Worm (Caenorhabditis elegans) whole organism, L3 larva: ENCODE measurements around the gene tmem-135.

Experiments used
- ceh-28 ChIP-seq: fragments of 150-350 bp; optimal IDR thresholded peaks from 2 replicates; lab custom pipeline; 2014; ENCODE audit warnings: missing biosample characterization, missing genetic modification reagents, missing genetic modification characterization
- ceh-9 ChIP-seq: sonication (generic microtip); optimal IDR thresholded peaks from 2 replicates; lab custom pipeline; 2018; ENCODE audit warnings: missing biosample characterization, missing genetic modification characterization
- daf-12 ChIP-seq: fragments of 150-350 bp; optimal IDR thresholded peaks from 2 replicates; lab custom pipeline; 2014; ENCODE audit warnings: missing biosample characterization, missing genetic modification reagents, missing genetic modification characterization
- egl-27 ChIP-seq: sonication (generic microtip); optimal IDR thresholded peaks from 4 replicates; lab custom pipeline; 2017; ENCODE audit warnings: missing biosample characterization, missing genetic modification reagents, missing genetic modification characterization
- egl-5 ChIP-seq: fragments of 150-350 bp; optimal IDR thresholded peaks from 2 replicates; lab custom pipeline; 2017; ENCODE audit warnings: missing biosample characterization, missing genetic modification reagents, missing genetic modification characterization, inconsistent platforms
- elt-1 ChIP-seq: fragments of 150-350 bp; optimal IDR thresholded peaks from 2 replicates; lab custom pipeline; 2014; ENCODE audit warnings: missing biosample characterization, missing genetic modification characterization
- elt-2 ChIP-seq: sonication (generic microtip); optimal IDR thresholded peaks from 2 replicates; lab custom pipeline; 2016; ENCODE audit warnings: missing genetic modification reagents, mild to moderate bottlenecking, missing genetic modification characterization, missing compliant biosample characterization
- eor-1 ChIP-seq, 2 experiments: fragments of 150-350 bp; optimal IDR thresholded peaks; 2 replicates each; lab custom pipeline; 2014 to 2018; ENCODE audit warnings: missing biosample characterization in 2 of 2, missing genetic modification characterization in 2 of 2
- fkh-10 ChIP-seq: sonication (generic microtip); optimal IDR thresholded peaks from 2 replicates; lab custom pipeline; 2017; ENCODE audit warnings: missing biosample characterization, missing genetic modification reagents, missing genetic modification characterization
- fos-1 ChIP-seq: fragments of 150-350 bp; optimal IDR thresholded peaks from 2 replicates; lab custom pipeline; 2014; ENCODE audit warnings: missing biosample characterization, missing genetic modification characterization
- hmg-11 ChIP-seq: sonication (generic microtip); optimal IDR thresholded peaks from 2 replicates; lab custom pipeline; 2016; ENCODE audit warnings: missing genetic modification characterization, missing compliant biosample characterization
- lin-39 ChIP-seq: fragments of 150-350 bp; optimal IDR thresholded peaks from 2 replicates; lab custom pipeline; 2018; ENCODE audit warnings: missing biosample characterization, missing genetic modification reagents, missing genetic modification characterization
- lsy-12 ChIP-seq: sonication (generic microtip); optimal IDR thresholded peaks from 2 replicates; lab custom pipeline; 2016; ENCODE audit warnings: mild to moderate bottlenecking, missing genetic modification characterization, missing compliant biosample characterization
- mdl-1 ChIP-seq: fragments of 150-350 bp; optimal IDR thresholded peaks from 2 replicates; lab custom pipeline; 2014; ENCODE audit warnings: missing biosample characterization, missing genetic modification characterization
- mml-1 ChIP-seq: fragments of 150-350 bp; sonication (generic microtip); optimal IDR thresholded peaks from 3 replicates; lab custom pipeline; 2014; ENCODE audit warnings: missing biosample characterization, missing genetic modification characterization
- nfya-1 ChIP-seq: sonication (generic microtip); optimal IDR thresholded peaks from 2 replicates; lab custom pipeline; 2017; ENCODE audit warnings: missing genetic modification characterization, mild to moderate bottlenecking, missing compliant biosample characterization, antibody characterized with exemption, moderate library complexity; ENCODE audit not compliant: insufficient read depth
- nhr-11 ChIP-seq: fragments of 150-350 bp; optimal IDR thresholded peaks from 2 replicates; lab custom pipeline; 2014; ENCODE audit warnings: missing biosample characterization, missing genetic modification characterization
- nhr-23 ChIP-seq: fragments of 150-350 bp; optimal IDR thresholded peaks from 2 replicates; lab custom pipeline; 2014; ENCODE audit warnings: missing biosample characterization, missing genetic modification reagents, missing genetic modification characterization
- nhr-25 ChIP-seq: sonication (generic microtip); optimal IDR thresholded peaks from 2 replicates; lab custom pipeline; 2017; ENCODE audit warnings: missing biosample characterization, missing genetic modification characterization
- nhr-43 ChIP-seq: sonication (generic microtip); optimal IDR thresholded peaks from 2 replicates; lab custom pipeline; 2016; ENCODE audit warnings: mild to moderate bottlenecking, missing genetic modification characterization, missing compliant biosample characterization; ENCODE audit not compliant: poor library complexity, severe bottlenecking
- nhr-67 ChIP-seq: fragments of 150-350 bp; optimal IDR thresholded peaks from 2 replicates; lab custom pipeline; 2014; ENCODE audit warnings: missing biosample characterization, missing genetic modification characterization
- nhr-76 ChIP-seq: fragments of 150-350 bp; sonication (generic microtip); optimal IDR thresholded peaks from 5 replicates; lab custom pipeline; 2014; ENCODE audit warnings: missing biosample characterization, missing genetic modification characterization
- nhr-77 ChIP-seq: fragments of 150-350 bp; optimal IDR thresholded peaks from 2 replicates; lab custom pipeline; 2014; ENCODE audit warnings: missing biosample characterization, missing genetic modification characterization
- pha-4 ChIP-seq: fragments of 150-350 bp; optimal IDR thresholded peaks from 2 replicates; lab custom pipeline; 2014; ENCODE audit warnings: missing biosample characterization, missing genetic modification reagents, missing genetic modification characterization
- pqm-1 ChIP-seq: fragments of 150-350 bp; optimal IDR thresholded peaks from 2 replicates; lab custom pipeline; 2017; ENCODE audit warnings: missing biosample characterization, missing genetic modification characterization, inconsistent platforms
- sea-2 ChIP-seq: fragments of 150-350 bp; sonication (generic microtip); optimal IDR thresholded peaks from 4 replicates; lab custom pipeline; 2014; ENCODE audit warnings: missing biosample characterization, missing genetic modification reagents, missing genetic modification characterization
- skn-1 ChIP-seq: fragments of 150-350 bp; optimal IDR thresholded peaks from 2 replicates; lab custom pipeline; 2014; ENCODE audit warnings: missing biosample characterization, missing genetic modification characterization
- snpc-4 ChIP-seq: fragments of 150-350 bp; optimal IDR thresholded peaks from 2 replicates; lab custom pipeline; 2014; ENCODE audit warnings: missing biosample characterization, missing genetic modification characterization
- tbx-2 ChIP-seq: sonication (generic microtip); optimal IDR thresholded peaks from 2 replicates; lab custom pipeline; 2016; ENCODE audit warnings: mild to moderate bottlenecking, missing genetic modification characterization, missing compliant biosample characterization
- ztf-11 ChIP-seq: fragments of 150-350 bp; optimal IDR thresholded peaks from 2 replicates; lab custom pipeline; 2014; ENCODE audit warnings: missing biosample characterization, missing genetic modification characterization
- ztf-4 ChIP-seq: fragments of 150-350 bp; optimal IDR thresholded peaks from 2 replicates; lab custom pipeline; 2014; ENCODE audit warnings: missing biosample characterization, missing genetic modification characterization

The tmem-135 gene

DNA sequence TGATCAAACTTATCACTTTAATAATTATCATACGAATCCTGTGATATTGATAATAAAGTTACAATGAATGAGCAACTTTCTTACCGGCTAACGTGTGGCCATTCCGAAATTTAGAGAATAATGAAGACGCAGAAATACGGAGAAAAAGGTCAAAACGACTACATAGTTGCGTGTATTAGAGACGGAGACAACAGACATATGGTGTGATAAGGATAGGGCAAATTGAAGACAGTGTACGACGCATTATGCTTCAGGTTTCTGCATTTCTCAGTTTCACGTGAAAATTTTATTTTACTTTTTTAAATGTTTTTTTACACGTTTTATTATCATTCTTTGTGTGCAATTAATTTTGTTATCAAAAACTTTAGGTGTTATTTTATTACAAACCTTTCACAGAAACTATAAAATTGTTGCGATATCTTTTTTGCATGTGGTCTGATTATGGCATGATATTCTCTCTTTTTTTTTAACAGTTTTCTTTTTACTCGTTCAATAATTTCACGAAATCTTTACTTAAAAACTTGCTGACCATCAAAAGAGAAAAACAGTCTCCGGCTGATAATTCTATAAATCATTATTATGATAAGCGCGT, at the start of gene tmem-135:
TSS of gene tmem-135 (plus strand) at position 542 of the 592 bp plus-strand sequence.
- peak; percentile 42 for TF ChIP-seq pqm-1 (tag; lab: Kevin White, UChicago)
- TF ChIP-seq ztf-11 (tag; lab: Kevin White, UChicago), result no peak
- TF ChIP-seq elt-2, result peak; percentile 73

DNA sequence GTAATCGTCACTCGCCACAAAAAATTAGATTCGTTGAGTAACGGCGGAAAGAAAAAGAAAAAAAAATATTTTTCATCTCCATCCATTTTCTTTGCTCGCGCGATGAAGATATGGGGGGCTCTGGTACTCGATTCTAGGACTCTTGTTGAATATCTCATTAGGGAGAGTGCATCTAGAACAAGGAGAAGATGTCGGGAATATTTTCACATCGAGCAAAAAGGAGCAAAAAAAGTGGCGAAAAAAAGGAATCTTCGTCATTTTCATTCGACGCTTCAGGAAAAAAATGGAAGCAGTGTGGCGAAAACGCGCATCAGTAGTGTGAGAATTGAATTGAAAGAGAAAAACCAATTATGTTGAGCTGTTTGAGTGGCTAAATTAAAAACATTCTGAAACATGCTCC, 49.8 kb upstream of the tmem-135 start:
- TF ChIP-seq nhr-11 (no peak), fkh-10 (peak; percentile 29)

ce11 chrX:4625080-4625479, 48.4 kb upstream of the tmem-135 start:
- TF ChIP-seq daf-12 (tag; lab: Kevin White, UChicago) (no peak), nhr-25 (no peak), nhr-11 (no peak), hmg-11 (no peak), fos-1 (tag; lab: Kevin White, UChicago) (no peak)
- TF ChIP-seq, all 47 proteins: peak for 0

DNA sequence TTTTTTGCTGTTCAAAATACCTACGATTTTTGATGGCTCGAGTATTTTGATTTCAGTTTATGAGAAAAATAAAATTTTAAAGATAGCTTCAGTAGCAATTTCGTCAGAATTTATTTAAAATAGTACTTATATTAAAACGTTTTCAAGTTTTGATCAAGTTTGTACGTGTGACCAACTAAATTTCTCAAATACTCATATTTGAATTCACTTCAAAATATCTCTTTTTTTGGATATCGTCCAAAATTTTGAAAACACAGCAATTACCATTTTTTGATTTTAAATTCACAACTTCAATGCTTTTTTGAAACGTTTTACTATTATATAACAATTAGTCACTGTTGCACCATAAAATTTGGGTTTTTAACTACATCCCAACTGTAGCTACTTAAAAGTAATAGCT, 46.6 kb upstream of the tmem-135 start:
- TF ChIP-seq nhr-77 (tag; lab: Kevin White, UChicago), result no peak
- no peak for TF ChIP-seq lin-39
- TF ChIP-seq ztf-4 (tag; lab: Kevin White, UChicago), result no peak
- no peak for TF ChIP-seq pha-4
- no peak for TF ChIP-seq egl-5 (tag; lab: Kevin White, UChicago)
- no peak for TF ChIP-seq elt-2
- TF ChIP-seq ceh-28 (tag; lab: Kevin White, UChicago), result no peak
- no peak for TF ChIP-seq nhr-76 (tag; lab: Kevin White, UChicago)
- no peak for TF ChIP-seq eor-1 (tag; optimal IDR thresholded peaks at IDR 0.05; lab: Kevin White, UChicago)
- no peak for TF ChIP-seq elt-1 (tag; lab: Kevin White, UChicago)
- no peak for TF ChIP-seq snpc-4 (tag; lab: Kevin White, UChicago)
- TF ChIP-seq ceh-9 (tag; lab: Kevin White, UChicago), result no peak
- TF ChIP-seq nhr-23 (tag; lab: Kevin White, UChicago), result no peak
- no peak for TF ChIP-seq pqm-1 (tag; lab: Kevin White, UChicago)
- TF ChIP-seq sea-2 (GFP tag; lab: Kevin White, UChicago), result no peak
- TF ChIP-seq nhr-11, result no peak
- no peak for TF ChIP-seq egl-27 (tag; lab: Kevin White, UChicago)
- no peak for TF ChIP-seq mml-1
- TF ChIP-seq lsy-12 (tag; lab: Kevin White, UChicago), result no peak
- no peak for TF ChIP-seq mdl-1 (tag; lab: Kevin White, UChicago)

DNA sequence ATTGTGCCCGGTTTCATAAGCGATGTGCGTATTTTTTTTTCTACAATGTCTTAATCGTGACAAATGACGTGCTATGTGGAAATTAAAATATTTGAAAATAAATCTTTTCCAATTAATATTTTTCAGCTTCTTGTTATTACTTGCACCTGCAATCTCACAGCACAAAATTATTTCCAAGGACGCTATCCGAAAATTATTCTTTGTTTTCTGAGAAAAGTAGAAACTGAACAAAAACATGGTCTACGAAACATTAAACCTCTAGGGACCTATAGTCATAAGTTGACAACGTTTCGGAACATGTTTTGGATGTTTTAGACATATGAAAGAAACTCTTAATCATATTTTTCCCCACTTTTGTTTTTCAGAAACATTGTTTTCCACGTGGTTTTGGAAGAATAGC, 45.2 kb upstream of the tmem-135 start:
- TF ChIP-seq mdl-1 (tag; lab: Kevin White, UChicago) (no peak), egl-27 (tag; lab: Kevin White, UChicago) (no peak), nhr-43 (no peak), nfya-1 (tag; lab: Kevin White, UChicago) (no peak), ztf-11 (tag; lab: Kevin White, UChicago) (no peak), ceh-9 (tag; lab: Kevin White, UChicago) (no peak), tbx-2 (tag; lab: Kevin White, UChicago) (no peak), ceh-28 (tag; lab: Kevin White, UChicago) (no peak), hmg-11 (no peak), ztf-4 (tag; lab: Kevin White, UChicago) (no peak), eor-1 (tag; optimal IDR thresholded peaks at IDR 0.05; lab: Kevin White, UChicago) (no peak), nhr-67 (tag; lab: Kevin White, UChicago) (no peak)

DNA sequence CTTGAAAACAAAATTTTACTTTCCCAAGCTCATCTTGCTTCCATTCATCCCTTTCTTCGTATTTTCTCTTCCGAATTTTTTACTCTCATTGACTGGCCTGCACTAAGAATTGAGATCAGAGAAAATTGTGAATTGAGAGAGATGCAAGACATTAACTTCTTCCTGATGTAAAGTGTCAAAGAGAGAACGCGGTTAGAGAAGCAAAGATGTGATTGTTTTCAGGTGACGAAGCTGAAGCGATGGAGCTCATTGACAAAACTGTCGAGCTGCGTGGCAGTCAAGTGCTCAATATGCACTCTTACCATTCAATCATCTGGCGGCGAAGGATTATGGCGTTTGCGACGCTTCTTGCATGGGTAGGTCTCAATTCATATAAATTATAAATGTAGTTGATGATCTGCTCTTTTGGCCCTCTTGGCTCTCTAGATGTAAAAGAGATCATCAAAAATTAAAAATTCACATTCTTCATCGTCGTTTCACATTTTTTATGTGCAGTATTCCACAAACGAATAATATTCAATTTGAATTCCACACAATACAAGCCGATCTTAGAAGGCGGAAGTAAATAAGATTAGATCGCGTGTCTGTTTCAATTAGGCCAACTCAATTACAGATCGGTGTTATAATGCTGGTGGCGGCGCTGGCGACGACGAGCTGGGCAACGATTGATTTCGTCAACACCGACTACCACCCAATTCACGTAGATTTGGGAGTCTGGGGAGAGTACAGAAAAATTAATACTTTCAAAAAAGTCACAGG, 44.5 kb upstream of the tmem-135 start:
- peak; percentile 87 for TF ChIP-seq egl-5 (tag; lab: Kevin White, UChicago)
- TF ChIP-seq skn-1 (tag; lab: Kevin White, UChicago), result no peak
- TF ChIP-seq, all 47 proteins: peak for 1
